Worm (Caenorhabditis elegans) whole organism, L4 larva: ENCODE data around the gene dyc-1.

ENCODE experiments used
- ZK546.5 ChIP-seq, 2 experiments: sonication (generic microtip); optimal IDR thresholded peaks; 2 replicates each; lab custom pipeline; 2017; ENCODE audit warnings: missing biosample characterization in 2 of 2, missing genetic modification characterization in 2 of 2
- daf-19 ChIP-seq: fragments of 200-800 bp; sonication (Bioruptor generic); conservative IDR thresholded peaks from 2 replicates; pipeline ENCODE4 v1.3.6; 2022; ENCODE audit warnings: missing genetic modification characterization, missing compliant biosample characterization
- lin-15B ChIP-seq: fragments of 150-350 bp; sonication (generic microtip); optimal IDR thresholded peaks from 3 replicates; lab custom pipeline; 2014; ENCODE audit warnings: missing biosample characterization, missing genetic modification characterization
- lsy-2 ChIP-seq, 2 experiments: fragments of 150-350 bp in 1 of 2; sonication (generic microtip) in 1 of 2; optimal IDR thresholded peaks; 2 replicates each; lab custom pipeline; 2014 to 2017; ENCODE audit warnings: missing biosample characterization in 2 of 2, missing genetic modification characterization in 2 of 2
- nhr-11 ChIP-seq: fragments of 150-350 bp; optimal IDR thresholded peaks from 2 replicates; lab custom pipeline; 2014; ENCODE audit warnings: missing biosample characterization, missing genetic modification characterization
- pqm-1 ChIP-seq: sonication (generic microtip); optimal IDR thresholded peaks from 2 replicates; lab custom pipeline; 2017; ENCODE audit warnings: missing biosample characterization, missing genetic modification characterization
- zip-11 ChIP-seq: fragments of 200-800 bp; sonication (Bioruptor generic); IDR thresholded peaks from 2 replicates; pipeline ENCODE4 v1.3.6; 2022; ENCODE audit warnings: missing genetic modification characterization, missing compliant biosample characterization

DNA sequence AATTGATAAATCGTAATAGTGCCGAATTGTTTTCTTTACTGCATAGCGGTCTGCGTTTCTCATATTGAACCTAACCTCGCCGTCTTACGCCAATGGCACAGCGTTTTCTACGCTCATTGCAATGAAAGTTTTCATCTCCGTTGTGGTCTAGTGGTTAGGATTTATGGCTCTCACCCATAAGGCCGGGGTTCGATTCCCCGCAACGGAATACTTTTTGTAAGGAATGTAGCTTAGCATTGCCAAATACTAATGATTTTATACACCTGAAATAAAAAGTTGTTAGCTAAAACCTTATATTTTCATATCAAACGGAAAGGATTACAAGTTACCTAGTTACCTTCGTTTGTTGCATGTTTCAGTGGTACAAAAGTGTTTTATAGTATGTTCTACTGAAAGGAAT is 33.5 kb upstream of the dyc-1 start:
- no peak for TF ChIP-seq lin-15B (tag; lab: Kevin White, UChicago)
- TF ChIP-seq daf-19 (GFP tag; lab: Robert Waterston, UW): peak; percentile 94
- TF ChIP-seq nhr-11 (tag; lab: Kevin White, UChicago): peak; percentile 79
- TF ChIP-seq zip-11 (GFP tag; lab: Robert Waterston, UW): peak; percentile 60; the same call in 1 of the 2 replicates
- no peak for TF ChIP-seq ZK546.5 (tag; optimal IDR thresholded peaks at IDR 0.05; lab: Kevin White, UChicago)
- peak in 1 of 2 experiments; percentile 56 for TF ChIP-seq lsy-2 (tag; optimal IDR thresholded peaks at IDR 0.05; lab: Kevin White, UChicago)
- no peak for TF ChIP-seq pqm-1
